Worm (Caenorhabditis elegans) whole organism, L3 larva: ENCODE results near the gene pmp-1.
A peak's percentile ranks its signal among the peaks of the same experiment; 100 is the strongest.

ENCODE experiments used
- R02D3.7 ChIP-seq: fragments of 150-350 bp; optimal IDR thresholded peaks from 2 replicates; lab custom pipeline; 2014; ENCODE audit warnings: missing biosample characterization, missing genetic modification characterization
- ama-1 ChIP-seq: fragments of 150-350 bp; optimal IDR thresholded peaks from 2 replicates; lab custom pipeline; 2018
- ceh-28 ChIP-seq: fragments of 150-350 bp; optimal IDR thresholded peaks from 2 replicates; lab custom pipeline; 2014; ENCODE audit warnings: missing biosample characterization, missing genetic modification reagents, missing genetic modification characterization
- fos-1 ChIP-seq: fragments of 150-350 bp; optimal IDR thresholded peaks from 2 replicates; lab custom pipeline; 2014; ENCODE audit warnings: missing biosample characterization, missing genetic modification characterization
- lin-39 ChIP-seq: fragments of 150-350 bp; optimal IDR thresholded peaks from 2 replicates; lab custom pipeline; 2018; ENCODE audit warnings: missing biosample characterization, missing genetic modification reagents, missing genetic modification characterization
- nfya-1 ChIP-seq: sonication (generic microtip); optimal IDR thresholded peaks from 2 replicates; lab custom pipeline; 2017; ENCODE audit warnings: missing genetic modification characterization, mild to moderate bottlenecking, missing compliant biosample characterization, antibody characterized with exemption, moderate library complexity; ENCODE audit not compliant: insufficient read depth
- nhr-237 ChIP-seq: fragments of 150-350 bp; optimal IDR thresholded peaks from 2 replicates; lab custom pipeline; 2014; ENCODE audit warnings: missing biosample characterization, missing genetic modification characterization
- nhr-28 ChIP-seq: fragments of 150-350 bp; optimal IDR thresholded peaks from 2 replicates; lab custom pipeline; 2014; ENCODE audit warnings: missing biosample characterization, missing genetic modification characterization
- nhr-67 ChIP-seq: fragments of 150-350 bp; optimal IDR thresholded peaks from 2 replicates; lab custom pipeline; 2014; ENCODE audit warnings: missing biosample characterization, missing genetic modification characterization
- nhr-76 ChIP-seq: fragments of 150-350 bp; sonication (generic microtip); optimal IDR thresholded peaks from 5 replicates; lab custom pipeline; 2014; ENCODE audit warnings: missing biosample characterization, missing genetic modification characterization
- nhr-77 ChIP-seq: fragments of 150-350 bp; optimal IDR thresholded peaks from 2 replicates; lab custom pipeline; 2014; ENCODE audit warnings: missing biosample characterization, missing genetic modification characterization
- pqm-1 ChIP-seq: fragments of 150-350 bp; optimal IDR thresholded peaks from 2 replicates; lab custom pipeline; 2017; ENCODE audit warnings: missing biosample characterization, missing genetic modification characterization, inconsistent platforms
- unc-62 ChIP-seq: fragments of 150-350 bp; sonication (generic microtip); optimal IDR thresholded peaks from 4 replicates; lab custom pipeline; 2014; ENCODE audit warnings: missing biosample characterization, missing genetic modification reagents, missing genetic modification characterization
- ztf-4 ChIP-seq: fragments of 150-350 bp; optimal IDR thresholded peaks from 2 replicates; lab custom pipeline; 2014; ENCODE audit warnings: missing biosample characterization, missing genetic modification characterization

- TF ChIP-seq ama-1 (lab: Kevin White, UChicago) (no peak), nfya-1 (tag; lab: Kevin White, UChicago) (peak; percentile 41), R02D3.7 (tag; lab: Kevin White, UChicago) (no peak), fos-1 (tag; lab: Kevin White, UChicago) (no peak), nhr-76 (tag; lab: Kevin White, UChicago) (no peak), unc-62 (GFP tag; lab: Kevin White, UChicago) (peak; percentile 94), ceh-28 (tag; lab: Kevin White, UChicago) (no peak), ztf-4 (no peak), lin-39 (tag; lab: Kevin White, UChicago) (peak; percentile 72), nhr-28 (tag; lab: Kevin White, UChicago) (no peak), nhr-77 (tag; lab: Kevin White, UChicago) (no peak), nhr-67 (tag; lab: Kevin White, UChicago) (no peak), nhr-237 (tag; lab: Kevin White, UChicago) (no peak), pqm-1 (no peak)
These were observed 45.2 kb downstream of the pmp-1 start for ce11 chrII:6838270-6838878.
